Worm (Caenorhabditis elegans) whole organism, L4/young adult: ENCODE measurements around the gene twk-12.

Source experiments
- W03F9.2 ChIP-seq: fragments of 150-350 bp; optimal IDR thresholded peaks from 2 replicates; lab custom pipeline; 2014; ENCODE audit warnings: missing biosample characterization, missing genetic modification characterization
- him-1 ChIP-seq: sonication (generic microtip); optimal IDR thresholded peaks from 2 replicates; lab custom pipeline; 2016; ENCODE audit warnings: missing genotype, missing genetic modification reagents, missing genetic modification characterization, missing compliant biosample characterization

DNA sequence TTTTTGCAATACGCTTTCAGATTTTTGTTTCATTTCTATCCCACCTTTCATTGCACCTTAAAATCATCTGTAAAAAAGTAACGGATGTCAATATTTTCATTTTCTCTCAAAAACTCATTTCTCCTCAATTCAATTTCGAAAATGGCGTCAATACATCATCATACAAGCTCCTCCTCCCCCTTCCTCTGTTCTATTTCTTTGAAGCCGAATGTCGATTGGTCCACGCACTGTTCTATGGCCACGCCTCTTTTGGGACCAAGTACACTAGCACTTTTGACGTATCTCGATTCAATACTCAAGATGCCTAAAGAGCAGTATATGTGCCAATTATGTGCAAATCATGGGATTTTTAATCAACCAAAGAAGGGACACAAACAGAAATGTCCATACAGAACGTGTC, 34.6 kb upstream of the twk-12 start, which contains the start of gene mab-23:
- TF ChIP-seq him-1: no peak
- TF ChIP-seq W03F9.2 (tag; lab: Kevin White, UChicago): no peak
